Fruit fly (Drosophila melanogaster): ENCODE data around the gene CG3081.
A peak's percentile ranks its signal among the peaks of the same experiment; 100 is the strongest.

Gene CG3081

DNA sequence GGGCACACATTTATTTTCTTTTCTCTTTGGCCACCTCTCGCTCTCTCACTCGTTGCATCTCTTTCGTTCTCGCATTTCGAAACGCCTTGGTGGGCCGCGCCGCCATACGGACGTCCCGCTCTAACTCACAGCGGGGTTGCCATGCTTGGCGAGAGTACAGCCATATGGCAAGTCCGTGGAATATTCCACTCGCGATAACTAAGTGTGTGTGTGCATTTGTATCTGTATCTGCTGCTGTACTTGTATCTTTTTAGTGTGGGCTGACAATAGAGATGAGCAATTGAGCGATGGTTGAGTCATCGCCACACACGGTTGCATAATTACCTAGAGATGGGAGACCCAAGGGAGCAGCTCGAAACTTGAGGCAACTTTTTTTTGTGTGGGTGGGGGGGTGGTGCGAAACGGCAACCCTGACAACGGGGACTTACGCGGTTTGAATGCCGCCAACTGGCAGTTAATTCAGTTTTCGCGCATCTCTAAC, 40.7 kb upstream of the CG3081 start (continued):
- TF ChIP-seq CG3995 (GFP tag; optimal IDR thresholded peaks at IDR 0.05) (peak; percentile 61), CG2199 (GFP tag; IDR thresholded peaks at IDR 0.05) (0 out of 3 replicates have a peak, but pooled peaks have one; percentile 56), insv (GFP tag; optimal IDR thresholded peaks at IDR 0.05) (peak in 1 of 2 experiments; percentile 65), bigmax (GFP tag; optimal IDR thresholded peaks at IDR 0.05) (peak; percentile 6), Awh (GFP tag; IDR thresholded peaks at IDR 0.05) (peak; percentile 87), tll (GFP tag; optimal IDR thresholded peaks at IDR 0.05) (peak in 1 of 2 experiments; percentile 52), CG4424 (GFP tag; optimal IDR thresholded peaks at IDR 0.05) (peak; percentile 64), CG11398 (GFP tag; optimal IDR thresholded peaks at IDR 0.05) (peak; percentile 68), Spps (tag; optimal IDR thresholded peaks at IDR 0.05) (peak; percentile 11), HLH3B (GFP tag; IDR thresholded peaks at IDR 0.05) (peak; percentile 88), TFAM (GFP tag; optimal IDR thresholded peaks at IDR 0.05) (no peak), CG9817 (tag; optimal IDR thresholded peaks at IDR 0.05) (peak; percentile 86), Dfd (GFP tag; optimal IDR thresholded peaks at IDR 0.05) (no peak), CG31388 (GFP tag; optimal IDR thresholded peaks at IDR 0.05) (peak; percentile 17)

DNA sequence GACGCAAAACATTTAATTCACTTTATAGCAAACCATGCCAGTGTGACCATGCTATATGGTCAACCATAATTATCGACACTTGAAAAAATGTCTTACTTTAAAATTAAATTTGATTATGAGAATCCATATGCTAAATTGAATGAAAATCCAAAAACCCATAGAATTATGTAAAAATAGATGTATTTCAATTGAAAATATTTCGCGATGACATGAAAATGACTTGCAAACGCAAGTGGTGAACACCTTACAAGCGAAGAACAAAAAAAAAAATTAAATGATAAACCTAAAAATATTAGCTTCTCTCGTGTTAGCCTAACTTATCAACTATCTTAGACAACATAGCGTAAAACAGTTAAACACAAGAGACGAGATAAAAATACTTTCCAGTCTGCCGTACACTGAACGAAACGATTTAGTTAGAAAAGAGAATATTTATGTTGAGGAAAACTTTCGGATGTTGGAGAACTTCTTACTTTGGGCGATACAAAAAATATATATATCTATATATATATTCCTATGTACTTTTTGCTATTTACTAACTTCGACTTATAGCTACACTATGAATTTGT, 36.1 kb upstream of the CG3081 start:
- TF ChIP-seq Chrac-16 (GFP tag; optimal IDR thresholded peaks at IDR 0.05) (peak; percentile 59), vvl (GFP tag; IDR thresholded peaks at IDR 0.05) (peak; percentile 64), gfzf (GFP tag; optimal IDR thresholded peaks at IDR 0.05) (no peak), hb (GFP tag; IDR thresholded peaks at IDR 0.05; ENCODE audit: partially characterized antibody) (no peak), ac (GFP tag; optimal IDR thresholded peaks at IDR 0.05) (no peak), CG11723 (GFP tag; optimal IDR thresholded peaks at IDR 0.05) (peak; percentile 7), CG32767 (GFP tag; IDR thresholded peaks at IDR 0.05) (no peak; the same call in 1 of the 2 replicates), Dip2 (GFP tag; IDR thresholded peaks at IDR 0.05) (no peak), Doc2 (GFP tag; IDR thresholded peaks at IDR 0.05) (no peak), HmgZ (tag; optimal IDR thresholded peaks at IDR 0.05) (no peak), CG4360 (GFP tag; IDR thresholded peaks at IDR 0.05) (no peak), CG17612 (GFP tag; IDR thresholded peaks at IDR 0.05) (no peak), CG2889 (GFP tag; IDR thresholded peaks at IDR 0.05) (no peak), stwl (tag; optimal IDR thresholded peaks at IDR 0.05) (no peak), yki (optimal IDR thresholded peaks at IDR 0.05) (no peak), zfh1 (GFP tag; IDR thresholded peaks at IDR 0.05) (peak; percentile 53; the same call in 1 of the 3 replicates), Poxn (GFP tag; IDR thresholded peaks at IDR 0.05) (no peak), bab2 (GFP tag; optimal IDR thresholded peaks at IDR 0.05) (peak; percentile 45), Hey (tag; optimal IDR thresholded peaks at IDR 0.05) (no peak), wdn (GFP tag; IDR thresholded peaks at IDR 0.05) (peak; percentile 33; the same call in 1 of the 2 replicates), CG4404 (GFP tag; IDR thresholded peaks at IDR 0.05) (no peak), CG2116 (GFP tag; optimal IDR thresholded peaks at IDR 0.05) (peak; percentile 31), CG1602 (GFP tag; optimal IDR thresholded peaks at IDR 0.05) (peak; percentile 51), CG10321 (GFP tag; IDR thresholded peaks at IDR 0.05) (no peak), kay (GFP tag; optimal IDR thresholded peaks at IDR 0.05) (no peak), HLH3B (GFP tag; IDR thresholded peaks at IDR 0.05) (peak; percentile 49; the same call in 1 of the 2 replicates), Hand (GFP tag; optimal IDR thresholded peaks at IDR 0.05) (peak; percentile 43), Lpt (GFP tag; optimal IDR thresholded peaks at IDR 0.05) (no peak), chn (GFP tag; optimal IDR thresholded peaks at IDR 0.05) (peak; percentile 48), dimm (GFP tag; IDR thresholded peaks at IDR 0.05) (no peak), unpg (GFP tag; optimal IDR thresholded peaks at IDR 0.05) (peak; percentile 71), CG2199 (GFP tag; IDR thresholded peaks at IDR 0.05) (no peak), slbo (GFP tag; IDR thresholded peaks at IDR 0.05) (peak; percentile 66), CG10431 (GFP tag; optimal IDR thresholded peaks at IDR 0.05) (no peak), CG7556 (GFP tag; optimal IDR thresholded peaks at IDR 0.05) (peak; percentile 50), CG1832 (GFP tag; optimal IDR thresholded peaks at IDR 0.05) (no peak), pzg (GFP tag; optimal IDR thresholded peaks at IDR 0.05) (peak; percentile 33), Awh (GFP tag; IDR thresholded peaks at IDR 0.05) (0 out of 2 replicates have a peak, but pooled peaks have one; percentile 12), Deaf1 (tag; optimal IDR thresholded peaks at IDR 0.05) (no peak)

Measured in whole organism, embryonic.